Fruit fly (Drosophila melanogaster) whole organism, adult: Measurements from ENCODE around the gene Nepl18.

Source experiments
- CG1620 ChIP-seq: fragments of 200-800 bp; sonication (Bioruptor generic); optimal IDR thresholded peaks from 2 replicates; lab custom pipeline; 2016; ENCODE audit warnings: missing biosample characterization, missing genetic modification characterization
- Clk ChIP-seq: fragments of 200-800 bp; sonication (Bioruptor generic); optimal IDR thresholded peaks from 2 replicates; lab custom pipeline; 2017; ENCODE audit warnings: missing biosample characterization, missing genetic modification characterization
- cic ChIP-seq: fragments of 200-800 bp; sonication (Bioruptor generic); optimal IDR thresholded peaks from 2 replicates; lab custom pipeline; 2017; ENCODE audit warnings: missing biosample characterization, mild to moderate bottlenecking, missing genetic modification characterization, moderate library complexity
- cnc ChIP-seq, 2 experiments: fragments of >200 bp; optimal IDR thresholded peaks; 2 replicates each; lab custom pipeline; 2017
- kay ChIP-seq: fragments of 200-800 bp; sonication (Bioruptor generic); peaks from one replicate; lab custom pipeline; 2016; ENCODE audit warnings: missing biosample characterization, missing genetic modification characterization, borderline replicate concordance
- tj ChIP-seq: fragments of 200-800 bp; sonication (Bioruptor generic); optimal IDR thresholded peaks from 3 replicates; lab custom pipeline; 2017; ENCODE audit warnings: missing biosample characterization, mild to moderate bottlenecking, missing genetic modification characterization, moderate library complexity
- toe ChIP-seq: fragments of 200-800 bp; sonication (Bioruptor generic); optimal IDR thresholded peaks from 2 replicates; lab custom pipeline; 2016; ENCODE audit warnings: missing biosample characterization, missing genetic modification characterization

DNA sequence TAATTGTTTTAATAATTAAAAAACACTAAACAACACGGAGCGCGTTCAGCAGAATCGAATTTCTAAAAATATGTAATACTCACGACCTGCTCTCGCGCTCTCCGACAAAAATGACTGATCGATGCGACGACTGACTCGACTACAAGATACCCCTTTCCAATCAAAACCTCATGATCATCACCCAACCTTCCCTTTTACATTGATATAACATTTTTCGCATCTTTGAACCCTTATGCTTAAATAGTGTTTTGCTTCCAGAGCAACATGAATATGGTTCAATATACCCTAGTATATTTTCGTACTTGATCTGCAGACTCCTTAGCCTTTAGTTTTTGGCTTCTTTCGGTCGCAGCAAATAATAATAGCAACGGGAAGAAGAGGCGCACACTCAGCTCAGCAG is 36.3 kb downstream of the Nepl18 start:
- TF ChIP-seq Clk (no peak), CG1620 (GFP tag; lab: Kevin White, UChicago) (no peak), cnc (optimal IDR thresholded peaks at IDR 0.05; lab: Kevin White, UChicago) (no peak), kay (GFP tag; lab: Kevin White, UChicago) (no peak), cic (GFP tag; lab: Kevin White, UChicago) (no peak), toe (GFP tag; lab: Kevin White, UChicago) (no peak), tj (GFP tag; lab: Kevin White, UChicago) (no peak)
